Fruit fly (Drosophila melanogaster) whole organism, embryonic: ENCODE data around the gene CG1764.

ENCODE experiments used
- BtbVII ChIP-seq: fragments of 200-800 bp; sonication (Bioruptor generic); optimal IDR thresholded peaks from 3 replicates; lab custom pipeline; 2017; ENCODE audit warnings: missing biosample characterization, mild to moderate bottlenecking, missing genetic modification characterization
- Bteb2 ChIP-seq: fragments of 200-800 bp; sonication (Bioruptor generic); optimal IDR thresholded peaks from 2 replicates; lab custom pipeline; 2016; ENCODE audit warnings: missing biosample characterization, missing genetic modification characterization
- CG10147 ChIP-seq: fragments of 200-800 bp; sonication (Bioruptor generic); optimal IDR thresholded peaks from 2 replicates; lab custom pipeline; 2019; ENCODE audit warnings: missing biosample characterization, mild to moderate bottlenecking, missing genetic modification characterization, moderate library complexity
- CG10431 ChIP-seq: fragments of 200-800 bp; sonication (Bioruptor generic); optimal IDR thresholded peaks from 3 replicates; lab custom pipeline; 2018; ENCODE audit warnings: missing biosample characterization, mild to moderate bottlenecking, missing genetic modification characterization
- CG10462 ChIP-seq: fragments of 200-800 bp; sonication (Bioruptor generic); optimal IDR thresholded peaks from 2 replicates; lab custom pipeline; 2016; ENCODE audit warnings: missing biosample characterization, missing genetic modification characterization
- CG11723 ChIP-seq: fragments of 200-800 bp; sonication (Bioruptor generic); optimal IDR thresholded peaks from 2 replicates; lab custom pipeline; 2017; ENCODE audit warnings: missing biosample characterization, mild to moderate bottlenecking, missing genetic modification characterization
- CG14014 ChIP-seq: fragments of 200-800 bp; sonication (Bioruptor generic); IDR thresholded peaks from 2 replicates; pipeline ENCODE4 v1.3.6; 2022; ENCODE audit warnings: missing biosample characterization, missing genetic modification characterization
- CG15514 ChIP-seq: fragments of 200-800 bp; sonication (Bioruptor generic); optimal IDR thresholded peaks from 3 replicates; lab custom pipeline; 2017; ENCODE audit warnings: missing biosample characterization, missing genetic modification characterization, mild to moderate bottlenecking, moderate library complexity, missing genetic modification reagents
- CG1602 ChIP-seq: fragments of 200-800 bp; sonication (Bioruptor generic); optimal IDR thresholded peaks from 3 replicates; lab custom pipeline; 2016; ENCODE audit warnings: missing biosample characterization, missing genetic modification characterization
- CG16813 ChIP-seq: fragments of 200-800 bp; sonication (Bioruptor generic); IDR thresholded peaks from 3 replicates; pipeline ENCODE4 v1.3.6; 2022; ENCODE audit warnings: missing biosample characterization, missing genetic modification characterization; ENCODE audit not compliant: partially characterized antibody
- CG18476 ChIP-seq: fragments of 200-800 bp; sonication (Bioruptor generic); optimal IDR thresholded peaks from 2 replicates; lab custom pipeline; 2016; ENCODE audit warnings: missing biosample characterization, mild to moderate bottlenecking, missing genetic modification characterization
- CG2116 ChIP-seq: fragments of 200-800 bp; sonication (Bioruptor generic); optimal IDR thresholded peaks from 3 replicates; lab custom pipeline; 2018; ENCODE audit warnings: missing biosample characterization, mild to moderate bottlenecking, missing genetic modification characterization
- CG3995 ChIP-seq: fragments of 200-800 bp; sonication (Bioruptor generic); optimal IDR thresholded peaks from 3 replicates; lab custom pipeline; 2016; ENCODE audit warnings: missing biosample characterization, missing genetic modification characterization
- CG4404 ChIP-seq: fragments of 200-800 bp; sonication (Bioruptor generic); IDR thresholded peaks from 2 replicates; pipeline ENCODE4 v1.3.6; 2022; ENCODE audit warnings: missing biosample characterization, missing genetic modification characterization
- CG5180 ChIP-seq: fragments of 200-800 bp; sonication (Bioruptor generic); optimal IDR thresholded peaks from 3 replicates; lab custom pipeline; 2017; ENCODE audit warnings: missing biosample characterization, missing genetic modification characterization, mild to moderate bottlenecking, moderate library complexity, missing genetic modification reagents
- CG5953 ChIP-seq: fragments of 200-800 bp; sonication (Bioruptor generic); IDR thresholded peaks from 2 replicates; pipeline ENCODE4 v1.3.6; 2022; ENCODE audit warnings: missing biosample characterization, missing genetic modification characterization
- CG7556 ChIP-seq: fragments of 200-800 bp; sonication (Bioruptor generic); optimal IDR thresholded peaks from 2 replicates; lab custom pipeline; 2017; ENCODE audit warnings: missing biosample characterization, mild to moderate bottlenecking, missing genetic modification characterization
- CG8290 ChIP-seq, 3 experiments: fragments of 200-800 bp; sonication (Bioruptor generic); optimal IDR thresholded peaks; 2 replicates each; lab custom pipeline; 2016 to 2019; ENCODE audit warnings: missing biosample characterization in 3 of 3, missing genetic modification characterization in 3 of 3, mild to moderate bottlenecking in 2 of 3, moderate library complexity in 1 of 3
- CG8359 ChIP-seq: fragments of 200-800 bp; sonication (Bioruptor generic); optimal IDR thresholded peaks from 2 replicates; lab custom pipeline; 2017; ENCODE audit warnings: missing biosample characterization, mild to moderate bottlenecking, missing genetic modification characterization, borderline replicate concordance
- Dbx ChIP-seq: fragments of 200-800 bp; sonication (Bioruptor generic); IDR thresholded peaks from 3 replicates; pipeline ENCODE4 v1.3.6; 2022; ENCODE audit warnings: missing biosample characterization, missing genetic modification characterization
- Dek ChIP-seq: fragments of 200-800 bp; sonication (Bioruptor generic); optimal IDR thresholded peaks from 3 replicates; lab custom pipeline; 2019; ENCODE audit warnings: missing biosample characterization, mild to moderate bottlenecking, missing genetic modification characterization, moderate library complexity
- Dip2 ChIP-seq: fragments of 200-800 bp; sonication (Bioruptor generic); IDR thresholded peaks from 2 replicates; pipeline ENCODE4 v1.3.6; 2022; ENCODE audit warnings: missing biosample characterization, missing genetic modification characterization
- Dll ChIP-seq: fragments of 200-800 bp; sonication (Bioruptor generic); IDR thresholded peaks from 4 replicates; pipeline ENCODE4 v1.3.6; 2022; ENCODE audit warnings: missing biosample characterization, missing genetic modification characterization; ENCODE audit not compliant: partially characterized antibody
- HLH4C ChIP-seq: fragments of 200-800 bp; sonication (Bioruptor generic); IDR thresholded peaks from 3 replicates; pipeline ENCODE4 v1.3.6; 2022; ENCODE audit warnings: missing biosample characterization, missing genetic modification characterization; ENCODE audit not compliant: partially characterized antibody
- Hr39 ChIP-seq: fragments of >200 bp; optimal IDR thresholded peaks from 2 replicates; lab custom pipeline; 2017
- Mrtf ChIP-seq: fragments of 200-800 bp; sonication (Bioruptor generic); IDR thresholded peaks from 3 replicates; pipeline ENCODE4 v1.3.6; 2022; ENCODE audit warnings: missing biosample characterization, missing genetic modification characterization
- Myb ChIP-seq: fragments of 200-800 bp; sonication (Bioruptor generic); optimal IDR thresholded peaks from 2 replicates; lab custom pipeline; 2016; ENCODE audit warnings: missing biosample characterization, missing genetic modification characterization
- Nf-YB ChIP-seq: fragments of 200-800 bp; sonication (Bioruptor generic); optimal IDR thresholded peaks from 3 replicates; lab custom pipeline; 2019; ENCODE audit warnings: missing biosample characterization, mild to moderate bottlenecking, missing genetic modification characterization, moderate library complexity
- Ssrp ChIP-seq: fragments of 200-800 bp; sonication (Bioruptor generic); optimal IDR thresholded peaks from 2 replicates; lab custom pipeline; 2018; ENCODE audit warnings: missing biosample characterization, mild to moderate bottlenecking, missing genetic modification characterization, moderate library complexity
- Tbp ChIP-seq: fragments of >200 bp; optimal IDR thresholded peaks from 2 replicates; lab custom pipeline; 2018; ENCODE audit warnings: missing biosample characterization, missing genetic modification characterization
- ato ChIP-seq: fragments of 200-800 bp; sonication (Bioruptor generic); IDR thresholded peaks from 2 replicates; pipeline ENCODE4 v1.3.6; 2022; ENCODE audit warnings: missing biosample characterization, missing genetic modification characterization; ENCODE audit not compliant: partially characterized antibody
- cg ChIP-seq: fragments of 200-800 bp; sonication (Bioruptor generic); optimal IDR thresholded peaks from 3 replicates; lab custom pipeline; 2019; ENCODE audit warnings: missing biosample characterization, mild to moderate bottlenecking, missing genetic modification characterization, moderate library complexity
- ci ChIP-seq: fragments of 200-800 bp; sonication (Bioruptor generic); IDR thresholded peaks from 3 replicates; pipeline ENCODE4 v1.3.6; 2022; ENCODE audit warnings: missing biosample characterization, missing genetic modification characterization
- croc ChIP-seq: fragments of 200-800 bp; sonication (Bioruptor generic); conservative IDR thresholded peaks from 3 replicates; pipeline ENCODE4 v1.3.6; 2022; ENCODE audit warnings: missing biosample characterization, missing genetic modification characterization
- gcm ChIP-seq: fragments of 200-800 bp; sonication (Bioruptor generic); optimal IDR thresholded peaks from 2 replicates; lab custom pipeline; 2019; ENCODE audit warnings: missing biosample characterization, mild to moderate bottlenecking, missing genetic modification characterization, moderate library complexity
- grau ChIP-seq: fragments of 200-800 bp; optimal IDR thresholded peaks from 3 replicates; lab custom pipeline; 2019; ENCODE audit warnings: missing biosample characterization, mild to moderate bottlenecking, missing genetic modification characterization, moderate library complexity
- h ChIP-seq: fragments of >200 bp; optimal IDR thresholded peaks from 2 replicates; lab custom pipeline; 2017
- ind ChIP-seq: fragments of 200-800 bp; sonication (Bioruptor generic); optimal IDR thresholded peaks from 3 replicates; lab custom pipeline; 2016; ENCODE audit warnings: missing biosample characterization, missing genetic modification characterization
- lilli ChIP-seq: fragments of 200-800 bp; sonication (Bioruptor generic); optimal IDR thresholded peaks from 3 replicates; lab custom pipeline; 2016; ENCODE audit warnings: missing biosample characterization, missing genetic modification characterization
- nmo ChIP-seq: fragments of 200-800 bp; sonication (Bioruptor generic); optimal IDR thresholded peaks from 2 replicates; lab custom pipeline; 2018; ENCODE audit warnings: missing biosample characterization, mild to moderate bottlenecking, missing genetic modification characterization, moderate library complexity
- otp ChIP-seq: fragments of 200-800 bp; sonication (Bioruptor generic); IDR thresholded peaks from 3 replicates; pipeline ENCODE4, ENCODE4 v1.3.6; 2022; ENCODE audit warnings: missing biosample characterization, missing genetic modification characterization
- pb ChIP-seq: fragments of 200-800 bp; sonication (Bioruptor generic); optimal IDR thresholded peaks from 3 replicates; lab custom pipeline; 2016; ENCODE audit warnings: missing biosample characterization, missing genetic modification characterization
- phol ChIP-seq: fragments of 200-800 bp; sonication (Bioruptor generic); optimal IDR thresholded peaks from 3 replicates; lab custom pipeline; 2018; ENCODE audit warnings: missing biosample characterization, mild to moderate bottlenecking, missing genetic modification characterization, moderate library complexity
- pros ChIP-seq: fragments of 200-800 bp; sonication (Bioruptor generic); optimal IDR thresholded peaks from 3 replicates; lab custom pipeline; 2019; ENCODE audit warnings: missing biosample characterization, mild to moderate bottlenecking, missing genetic modification characterization, moderate library complexity
- pzg ChIP-seq: fragments of 200-800 bp; sonication (Bioruptor generic); optimal IDR thresholded peaks from 3 replicates; lab custom pipeline; 2018; ENCODE audit warnings: missing biosample characterization, mild to moderate bottlenecking, missing genetic modification characterization, moderate library complexity
- ranshi ChIP-seq: fragments of 200-800 bp; sonication (Bioruptor generic); IDR thresholded peaks from 2 replicates; pipeline ENCODE4 v1.3.6; 2022; ENCODE audit warnings: missing biosample characterization, missing genetic modification characterization
- row ChIP-seq: fragments of 200-800 bp; sonication (Bioruptor generic); IDR thresholded peaks from 3 replicates; pipeline ENCODE4 v1.3.6; 2022; ENCODE audit warnings: missing biosample characterization, missing genetic modification characterization
- sna ChIP-seq: fragments of 200-800 bp; sonication (Bioruptor generic); IDR thresholded peaks from 2 replicates; pipeline ENCODE4 v1.3.6; 2022; ENCODE audit warnings: missing biosample characterization, missing genetic modification characterization; ENCODE audit not compliant: partially characterized antibody
- sqz ChIP-seq: fragments of 200-800 bp; sonication (Bioruptor generic); optimal IDR thresholded peaks from 3 replicates; lab custom pipeline; 2018; ENCODE audit warnings: missing biosample characterization, mild to moderate bottlenecking, missing genetic modification characterization
- stc ChIP-seq: fragments of 200-800 bp; sonication (Bioruptor generic); IDR thresholded peaks from 2 replicates; pipeline ENCODE4 v1.3.6; 2022; ENCODE audit warnings: missing biosample characterization, missing genetic modification characterization
- wdn ChIP-seq: fragments of 200-800 bp; sonication (Bioruptor generic); IDR thresholded peaks from 2 replicates; pipeline ENCODE4 v1.3.6; 2022; ENCODE audit warnings: missing biosample characterization, missing genetic modification characterization

Gene CG1764

DNA sequence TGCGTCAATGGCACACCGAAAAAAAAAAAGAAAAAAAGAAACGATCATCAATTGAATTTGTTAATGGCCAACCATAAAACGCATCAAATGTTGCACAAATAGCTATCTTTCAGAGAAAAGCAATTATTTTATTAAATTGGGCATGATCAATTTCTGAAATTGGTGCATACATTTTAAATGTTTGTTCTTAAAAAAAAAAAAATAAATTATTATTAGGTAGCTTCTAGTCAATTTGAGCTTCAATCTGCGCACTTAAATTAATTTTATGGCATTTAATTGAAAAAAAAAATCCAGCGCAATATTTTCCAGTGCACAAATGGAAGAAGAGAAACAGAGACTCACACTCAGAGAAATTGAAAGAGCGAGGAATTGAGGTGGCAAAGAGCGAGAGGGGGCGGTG is 20.9 kb upstream of the CG1764 start (continued):
- TF ChIP-seq phol (tag; lab: Kevin White, UChicago) (peak; percentile 69), wdn (GFP tag; lab: Robert Waterston, UW) (peak; percentile 57), Dbx (GFP tag; lab: Robert Waterston, UW) (peak; percentile 35; the same call in 1 of the 3 replicates), ranshi (peak; percentile 44; the same call in 1 of the 2 replicates), CG8359 (GFP tag; lab: Kevin White, UChicago) (no peak), Nf-YB (peak; percentile 30), CG3995 (GFP tag; lab: Kevin White, UChicago) (no peak), pzg (GFP tag; lab: Kevin White, UChicago) (no peak), gcm (GFP tag; lab: Kevin White, UChicago) (no peak), grau (tag; lab: Kevin White, UChicago) (peak; percentile 74), ci (GFP tag; lab: Robert Waterston, UW) (peak; percentile 59), ind (GFP tag; lab: Kevin White, UChicago) (peak; percentile 68), stc (GFP tag; lab: Robert Waterston, UW) (peak; percentile 55), Mrtf (no peak), pros (no peak), CG8290 (GFP tag; optimal IDR thresholded peaks at IDR 0.05; lab: Kevin White, UChicago) (no peak), CG8290 (tag; optimal IDR thresholded peaks at IDR 0.05; lab: Kevin White, UChicago) (no peak), CG5180 (GFP tag; lab: Kevin White, UChicago) (no peak), lilli (GFP tag; lab: Kevin White, UChicago) (peak; percentile 61), CG1602 (GFP tag; lab: Kevin White, UChicago) (peak; percentile 48), CG15514 (GFP tag; lab: Kevin White, UChicago) (peak; percentile 2), CG7556 (peak; percentile 63), CG5953 (GFP tag; lab: Robert Waterston, UW) (0 out of 2 replicates have a peak, but pooled peaks have one; percentile 29), sna (no peak), pb (GFP tag; lab: Kevin White, UChicago) (peak; percentile 24), HLH4C (GFP tag; lab: Robert Waterston, UW) (no peak), row (GFP tag; lab: Robert Waterston, UW) (peak; percentile 69), ato (no peak), CG10147 (GFP tag; lab: Kevin White, UChicago) (peak; percentile 29), CG2116 (GFP tag; lab: Kevin White, UChicago) (peak; percentile 26), CG10462 (no peak), otp (GFP tag; lab: Robert Waterston, UW) (no peak), Myb (GFP tag; lab: Kevin White, UChicago) (peak; percentile 46), Dek (tag; lab: Kevin White, UChicago) (peak; percentile 15), CG4404 (GFP tag; lab: Robert Waterston, UW) (peak; percentile 38; the same call in 1 of the 2 replicates), croc (GFP tag; lab: Robert Waterston, UW) (no peak), Dll (GFP tag; lab: Robert Waterston, UW) (no peak), cg (GFP tag; lab: Kevin White, UChicago) (no peak), CG14014 (GFP tag; lab: Robert Waterston, UW) (0 out of 2 replicates have a peak, but pooled peaks have one; percentile 32), CG11723 (GFP tag; lab: Kevin White, UChicago) (peak; percentile 40), CG18476 (GFP tag; lab: Kevin White, UChicago) (peak; percentile 50), h (no peak), CG16813 (GFP tag; lab: Robert Waterston, UW) (no peak), CG10431 (GFP tag; lab: Kevin White, UChicago) (no peak), Ssrp (peak; percentile 61), Tbp (no peak), BtbVII (GFP tag; lab: Kevin White, UChicago) (peak; percentile 56), nmo (peak; percentile 50), Bteb2 (GFP tag; lab: Kevin White, UChicago) (peak; percentile 74), sqz (GFP tag; lab: Kevin White, UChicago) (no peak), Dip2 (GFP tag; lab: Robert Waterston, UW) (no peak), Hr39 (no peak)
